Fruit fly (Drosophila melanogaster) ovary, adult (tissue): ENCODE results near the gene Tet.

Source experiments
- CG17801 ChIP-seq: fragments of 200-800 bp; optimal IDR thresholded peaks from 2 replicates; lab custom pipeline; 2019; ENCODE audit warnings: missing biosample characterization, mild to moderate bottlenecking, missing genetic modification characterization, moderate library complexity; ENCODE audit not compliant: partially characterized antibody

Tet gene

dm6 chr3L:2828163-2828562 is 50.8 kb downstream of the Tet start:
- TF ChIP-seq CG17801 (GFP tag; lab: Kevin White, UChicago) = no peak

dm6 chr3L:2825377-2825776 is 53.6 kb downstream of the Tet start:
- no peak for TF ChIP-seq CG17801 (GFP tag; lab: Kevin White, UChicago)

- no peak for TF ChIP-seq CG17801 (GFP tag; lab: Kevin White, UChicago)
Measured at dm6 chr3L:2824731-2825130, 54.2 kb downstream of the Tet start.

- no peak for TF ChIP-seq CG17801 (GFP tag; lab: Kevin White, UChicago)
Measured at dm6 chr3L:2824024-2824687, 54.8 kb downstream of the Tet start.

- no peak for TF ChIP-seq CG17801 (GFP tag; lab: Kevin White, UChicago)
Measured at dm6 chr3L:2823520-2823970, 55.4 kb downstream of the Tet start.

- TF ChIP-seq CG17801 (GFP tag; lab: Kevin White, UChicago) = no peak
Measured at dm6 chr3L:2822955-2823354, 56.0 kb downstream of the Tet start.

- TF ChIP-seq CG17801 (GFP tag; lab: Kevin White, UChicago) = peak; percentile 62
Measured at dm6 chr3L:2820930-2821505, 57.9 kb downstream of the Tet start.

- TF ChIP-seq CG17801 (GFP tag; lab: Kevin White, UChicago) = no peak
Measured at dm6 chr3L:2820275-2820674, 58.7 kb downstream of the Tet start.

dm6 chr3L:2819687-2820086 is 59.3 kb downstream of the Tet start:
- no peak for TF ChIP-seq CG17801 (GFP tag; lab: Kevin White, UChicago)

- no peak for TF ChIP-seq CG17801 (GFP tag; lab: Kevin White, UChicago)
Measured at dm6 chr3L:2818784-2819183, 60.2 kb downstream of the Tet start.

- TF ChIP-seq CG17801 (GFP tag; lab: Kevin White, UChicago) = peak; percentile 83
Measured at dm6 chr3L:2817872-2818271, 61.1 kb downstream of the Tet start.

- no peak for TF ChIP-seq CG17801 (GFP tag; lab: Kevin White, UChicago)
Measured at dm6 chr3L:2816655-2817054, 62.3 kb downstream of the Tet start.

- TF ChIP-seq CG17801 (GFP tag; lab: Kevin White, UChicago) = no peak
Measured at dm6 chr3L:2809767-2810166, 69.2 kb downstream of the Tet start.

dm6 chr3L:2808278-2808892 is 70.6 kb downstream of the Tet start:
- TF ChIP-seq CG17801 (GFP tag; lab: Kevin White, UChicago) = no peak

- no peak for TF ChIP-seq CG17801 (GFP tag; lab: Kevin White, UChicago)
Measured at dm6 chr3L:2807376-2807775, 71.6 kb downstream of the Tet start.

- TF ChIP-seq CG17801 (GFP tag; lab: Kevin White, UChicago) = no peak
Measured at dm6 chr3L:2805956-2806527, 72.9 kb downstream of the Tet start.
